Fruit fly (Drosophila melanogaster) whole organism, embryonic: ENCODE results near the gene CG7140.

Experiments
- Ada2b ChIP-seq: fragments of 200-800 bp; sonication (Bioruptor generic); IDR thresholded peaks from 2 replicates; pipeline ENCODE4 v1.3.6; 2022; ENCODE audit warnings: missing biosample characterization, missing genetic modification characterization
- CG10979 ChIP-seq: fragments of 200-800 bp; sonication (Bioruptor generic); optimal IDR thresholded peaks from 2 replicates; lab custom pipeline; 2018; ENCODE audit warnings: missing biosample characterization, mild to moderate bottlenecking, missing genetic modification characterization, moderate library complexity
- CG13287 ChIP-seq: fragments of 200-800 bp; sonication (Bioruptor generic); IDR thresholded peaks from 2 replicates; pipeline ENCODE4 v1.3.6; 2022; ENCODE audit warnings: missing biosample characterization, missing genetic modification characterization; ENCODE audit not compliant: partially characterized antibody
- CG13424 ChIP-seq: fragments of 200-800 bp; sonication (Bioruptor generic); optimal IDR thresholded peaks from 2 replicates; lab custom pipeline; 2019; ENCODE audit warnings: missing biosample characterization, mild to moderate bottlenecking, missing genetic modification characterization, moderate library complexity
- CG14050 ChIP-seq: fragments of 200-800 bp; sonication (Bioruptor generic); IDR thresholded peaks from 3 replicates; pipeline ENCODE4 v1.3.6; 2022; ENCODE audit warnings: missing biosample characterization, missing genetic modification characterization
- CG17328 ChIP-seq: fragments of 200-800 bp; sonication (Bioruptor generic); IDR thresholded peaks from 2 replicates; pipeline ENCODE4 v1.3.6; 2022; ENCODE audit warnings: missing biosample characterization, missing genetic modification characterization
- CG17612 ChIP-seq: fragments of 200-800 bp; sonication (Bioruptor generic); IDR thresholded peaks from 2 replicates; pipeline ENCODE4 v1.3.6; 2022; ENCODE audit warnings: missing biosample characterization, missing genetic modification characterization
- CG17912 ChIP-seq: fragments of 200-800 bp; sonication (Bioruptor generic); optimal IDR thresholded peaks from 2 replicates; lab custom pipeline; 2018; ENCODE audit warnings: missing biosample characterization, mild to moderate bottlenecking, missing genetic modification characterization
- CG18011 ChIP-seq: fragments of 200-800 bp; sonication (Bioruptor generic); optimal IDR thresholded peaks from 2 replicates; lab custom pipeline; 2017; ENCODE audit warnings: missing biosample characterization, missing genetic modification characterization, mild to moderate bottlenecking, moderate library complexity, missing genotype
- CG2116 ChIP-seq: fragments of 200-800 bp; sonication (Bioruptor generic); optimal IDR thresholded peaks from 3 replicates; lab custom pipeline; 2018; ENCODE audit warnings: missing biosample characterization, mild to moderate bottlenecking, missing genetic modification characterization
- CG2129 ChIP-seq: fragments of 200-800 bp; sonication (Bioruptor generic); IDR thresholded peaks from 2 replicates; pipeline ENCODE4 v1.3.6; 2022; ENCODE audit warnings: missing biosample characterization, missing genetic modification characterization; ENCODE audit not compliant: partially characterized antibody
- CG4360 ChIP-seq: fragments of 200-800 bp; sonication (Bioruptor generic); IDR thresholded peaks from 2 replicates; pipeline ENCODE4 v1.3.6; 2022; ENCODE audit warnings: missing biosample characterization, missing genetic modification characterization
- CG4404 ChIP-seq: fragments of 200-800 bp; sonication (Bioruptor generic); IDR thresholded peaks from 2 replicates; pipeline ENCODE4 v1.3.6; 2022; ENCODE audit warnings: missing biosample characterization, missing genetic modification characterization
- CG4854 ChIP-seq: fragments of 200-800 bp; sonication (Bioruptor generic); optimal IDR thresholded peaks from 2 replicates; lab custom pipeline; 2016; ENCODE audit warnings: missing biosample characterization, missing genetic modification characterization, inconsistent platforms
- CG6689 ChIP-seq: fragments of 200-800 bp; sonication (Bioruptor generic); IDR thresholded peaks from 2 replicates; pipeline ENCODE4 v1.3.6; 2022; ENCODE audit warnings: missing biosample characterization, missing genetic modification characterization
- CG7357 ChIP-seq: fragments of 200-800 bp; sonication (Bioruptor generic); IDR thresholded peaks from 3 replicates; pipeline ENCODE4 v1.3.6; 2022; ENCODE audit warnings: missing biosample characterization, missing genetic modification characterization
- CG7556 ChIP-seq: fragments of 200-800 bp; sonication (Bioruptor generic); optimal IDR thresholded peaks from 2 replicates; lab custom pipeline; 2017; ENCODE audit warnings: missing biosample characterization, mild to moderate bottlenecking, missing genetic modification characterization
- CG8765 ChIP-seq: fragments of 200-800 bp; sonication (Bioruptor generic); IDR thresholded peaks from 2 replicates; pipeline ENCODE4 v1.3.6; 2022; ENCODE audit warnings: missing biosample characterization, missing genetic modification characterization
- CG9797 ChIP-seq: fragments of 200-800 bp; sonication (Bioruptor generic); optimal IDR thresholded peaks from 3 replicates; lab custom pipeline; 2018; ENCODE audit warnings: missing biosample characterization, mild to moderate bottlenecking, missing genetic modification characterization
- CkIIα-i1 ChIP-seq: fragments of 200-800 bp; sonication (Bioruptor generic); IDR thresholded peaks from 2 replicates; pipeline ENCODE4 v1.3.6; 2022; ENCODE audit warnings: missing biosample characterization, missing genetic modification characterization
- Dip3 ChIP-seq: fragments of 200-800 bp; sonication (Bioruptor generic); optimal IDR thresholded peaks from 3 replicates; lab custom pipeline; 2016; ENCODE audit warnings: missing biosample characterization, missing genetic modification characterization
- Dll ChIP-seq: fragments of 200-800 bp; sonication (Bioruptor generic); IDR thresholded peaks from 4 replicates; pipeline ENCODE4 v1.3.6; 2022; ENCODE audit warnings: missing biosample characterization, missing genetic modification characterization; ENCODE audit not compliant: partially characterized antibody
- HLH3B ChIP-seq: fragments of 200-800 bp; sonication (Bioruptor generic); IDR thresholded peaks from 2 replicates; pipeline ENCODE4 v1.3.6; 2022; ENCODE audit warnings: missing biosample characterization, missing genetic modification characterization
- Lhr ChIP-seq: fragments of 200-800 bp; sonication (Bioruptor generic); optimal IDR thresholded peaks from 3 replicates; lab custom pipeline; 2017; ENCODE audit warnings: mild to moderate bottlenecking, missing biosample characterization, missing genetic modification reagents, missing genetic modification characterization
- Mad ChIP-seq: fragments of 200-800 bp; sonication (Bioruptor generic); optimal IDR thresholded peaks from 2 replicates; lab custom pipeline; 2016; ENCODE audit warnings: missing biosample characterization, missing genetic modification characterization
- Med ChIP-seq: fragments of 200-800 bp; sonication (Bioruptor generic); peaks from one replicate; lab custom pipeline; 2016; ENCODE audit warnings: missing biosample characterization, missing genetic modification characterization, mild to moderate bottlenecking, inconsistent platforms, moderate library complexity
- NK7.1 ChIP-seq: fragments of 200-800 bp; sonication (Bioruptor generic); optimal IDR thresholded peaks from 3 replicates; lab custom pipeline; 2016; ENCODE audit warnings: missing biosample characterization, missing genetic modification characterization
- Nf-YA ChIP-seq: fragments of 200-800 bp; sonication (Bioruptor generic); IDR thresholded peaks from 2 replicates; pipeline ENCODE4 v1.3.6; 2022; ENCODE audit warnings: missing biosample characterization, missing genetic modification characterization
- Ptx1 ChIP-seq: fragments of 200-800 bp; sonication (Bioruptor generic); IDR thresholded peaks from 2 replicates; pipeline ENCODE4 v1.3.6; 2022; ENCODE audit warnings: missing biosample characterization, missing genetic modification characterization
- Sry-β ChIP-seq: fragments of 200-800 bp; sonication (Bioruptor generic); optimal IDR thresholded peaks from 2 replicates; lab custom pipeline; 2018; ENCODE audit warnings: missing biosample characterization, mild to moderate bottlenecking, missing genetic modification characterization, moderate library complexity
- Xbp1 ChIP-seq: fragments of 200-800 bp; sonication (Bioruptor generic); optimal IDR thresholded peaks from 3 replicates; lab custom pipeline; 2016; ENCODE audit warnings: missing biosample characterization, mild to moderate bottlenecking, missing genetic modification characterization
- ash1 ChIP-seq: fragments of 200-800 bp; sonication (Bioruptor generic); optimal IDR thresholded peaks from 2 replicates; lab custom pipeline; 2018; ENCODE audit warnings: missing biosample characterization, mild to moderate bottlenecking, missing genetic modification characterization
- ato ChIP-seq: fragments of 200-800 bp; sonication (Bioruptor generic); IDR thresholded peaks from 2 replicates; pipeline ENCODE4 v1.3.6; 2022; ENCODE audit warnings: missing biosample characterization, missing genetic modification characterization; ENCODE audit not compliant: partially characterized antibody
- bab2 ChIP-seq: fragments of 200-800 bp; sonication (Bioruptor generic); optimal IDR thresholded peaks from 2 replicates; lab custom pipeline; 2016; ENCODE audit warnings: missing biosample characterization, missing genetic modification characterization
- br ChIP-seq: fragments of >200 bp; optimal IDR thresholded peaks from 2 replicates; lab custom pipeline; 2017
- chn ChIP-seq: fragments of 200-800 bp; sonication (Bioruptor generic); optimal IDR thresholded peaks from 2 replicates; lab custom pipeline; 2016; ENCODE audit warnings: missing biosample characterization, missing genetic modification characterization
- eve ChIP-seq, 2 experiments: fragments of >200 bp; optimal IDR thresholded peaks; 2 replicates each; lab custom pipeline; 2017; ENCODE audit warnings: missing biosample characterization in 2 of 2, missing genetic modification characterization in 2 of 2
- eyg ChIP-seq: fragments of 200-800 bp; sonication (Bioruptor generic); optimal IDR thresholded peaks from 3 replicates; lab custom pipeline; 2016; ENCODE audit warnings: missing biosample characterization, missing genetic modification characterization
- ftz-f1 ChIP-seq: fragments of 200-800 bp; sonication (Bioruptor generic); optimal IDR thresholded peaks from 2 replicates; lab custom pipeline; 2016; ENCODE audit warnings: missing biosample characterization, missing genetic modification characterization
- fu2 ChIP-seq: fragments of 200-800 bp; sonication (Bioruptor generic); optimal IDR thresholded peaks from 2 replicates; lab custom pipeline; 2016; ENCODE audit warnings: missing biosample characterization, missing genetic modification characterization
- gce ChIP-seq: fragments of 200-800 bp; sonication (Bioruptor generic); IDR thresholded peaks from 3 replicates; pipeline ENCODE4 v1.3.6; 2022; ENCODE audit warnings: missing biosample characterization, missing genetic modification characterization
- grn ChIP-seq: fragments of 200-800 bp; sonication (Bioruptor generic); optimal IDR thresholded peaks from 3 replicates; lab custom pipeline; 2017; ENCODE audit warnings: missing biosample characterization, missing genetic modification characterization
- knrl ChIP-seq: fragments of 200-800 bp; sonication (Bioruptor generic); IDR thresholded peaks from 3 replicates; pipeline ENCODE4 v1.3.6; 2022; ENCODE audit warnings: missing biosample characterization, missing genetic modification characterization; ENCODE audit not compliant: partially characterized antibody
- nau ChIP-seq: fragments of 200-800 bp; sonication (Bioruptor generic); optimal IDR thresholded peaks from 3 replicates; lab custom pipeline; 2017; ENCODE audit warnings: missing biosample characterization, mild to moderate bottlenecking, missing genetic modification characterization, missing genetic modification reagents
- onecut ChIP-seq: fragments of 200-800 bp; sonication (Bioruptor generic); IDR thresholded peaks from 2 replicates; pipeline ENCODE4 v1.3.6; 2022; ENCODE audit warnings: missing biosample characterization, missing genetic modification characterization
- org-1 ChIP-seq: fragments of 200-800 bp; sonication (Bioruptor generic); optimal IDR thresholded peaks from 2 replicates; lab custom pipeline; 2017; ENCODE audit warnings: missing biosample characterization, missing genetic modification characterization
- sima ChIP-seq: fragments of 200-800 bp; sonication (Bioruptor generic); optimal IDR thresholded peaks from 2 replicates; lab custom pipeline; 2016; ENCODE audit warnings: missing biosample characterization, missing genetic modification characterization
- slbo ChIP-seq: fragments of 200-800 bp; sonication (Bioruptor generic); IDR thresholded peaks from 2 replicates; pipeline ENCODE4 v1.3.6; 2022; ENCODE audit warnings: missing biosample characterization, missing genetic modification characterization
- sug ChIP-seq: fragments of 200-800 bp; optimal IDR thresholded peaks from 2 replicates; lab custom pipeline; 2019; ENCODE audit warnings: missing biosample characterization, mild to moderate bottlenecking, missing genetic modification characterization, moderate library complexity
- tx ChIP-seq: fragments of 200-800 bp; sonication (Bioruptor generic); optimal IDR thresholded peaks from 2 replicates; lab custom pipeline; 2016; ENCODE audit warnings: missing biosample characterization, missing genetic modification characterization
- yki ChIP-seq: fragments of >200 bp; optimal IDR thresholded peaks from 3 replicates; lab custom pipeline; 2018

The CG7140 gene

DNA sequence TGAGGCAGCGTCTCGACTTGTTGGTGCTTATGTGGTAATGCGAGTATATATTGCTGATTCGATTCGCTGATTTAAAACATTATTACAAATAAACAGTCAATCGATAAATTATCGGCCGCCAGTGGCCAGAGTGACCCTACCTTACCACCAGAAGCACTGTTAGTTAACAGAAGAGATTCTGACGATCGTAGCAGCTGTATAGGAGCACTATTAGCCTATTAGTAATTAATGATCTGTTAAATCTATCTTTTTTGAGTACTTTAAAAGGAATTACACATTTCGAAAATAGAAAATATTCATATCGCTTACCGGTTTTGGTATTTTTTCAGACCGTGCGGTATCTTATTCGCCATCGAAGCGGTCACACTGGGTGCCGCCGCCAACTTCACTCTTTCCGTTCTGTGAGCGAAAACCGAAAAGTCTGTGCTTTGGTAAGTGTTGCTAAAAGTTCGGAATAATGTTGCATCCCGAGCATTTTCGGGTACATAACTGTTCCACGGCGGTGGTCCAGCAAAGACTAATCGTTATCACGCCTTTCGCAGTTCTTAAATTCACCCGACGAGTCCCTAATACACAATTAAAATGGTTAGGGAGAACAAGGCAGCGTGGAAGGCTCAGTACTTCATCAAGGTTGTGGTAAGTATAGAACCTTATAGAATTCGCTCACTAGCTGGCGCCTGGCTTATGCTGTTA lies 47.7 kb upstream of the CG7140 start, which contains the start of the genes CG7130 and RpLP0 (continued):
- TF ChIP-seq ftz-f1 (peak; percentile 78), Dip3 (GFP tag; lab: Kevin White, UChicago) (peak; percentile 87), CG13424 (peak; percentile 80), Ada2b (GFP tag; lab: Robert Waterston, UW) (peak; percentile 52; the same call in 1 of the 2 replicates), Dll (GFP tag; lab: Robert Waterston, UW) (peak; percentile 71; the same call in 3 of the 4 replicates), Nf-YA (GFP tag; lab: Robert Waterston, UW) (peak; percentile 77), CG17328 (GFP tag; lab: Robert Waterston, UW) (peak; percentile 91), CG9797 (GFP tag; lab: Kevin White, UChicago) (peak; percentile 98), CG7556 (GFP tag; lab: Kevin White, UChicago) (peak; percentile 79), HLH3B (GFP tag; lab: Robert Waterston, UW) (peak; percentile 79), CG10979 (tag; lab: Kevin White, UChicago) (peak; percentile 82), CG2129 (GFP tag; lab: Robert Waterston, UW) (no peak; the same call in 1 of the 2 replicates), CG14050 (GFP tag; lab: Robert Waterston, UW) (peak; percentile 79), ash1 (peak; percentile 95), yki (no peak), eyg (GFP tag; lab: Kevin White, UChicago) (peak; percentile 95), CG4404 (GFP tag; lab: Robert Waterston, UW) (0 out of 2 replicates have a peak, but pooled peaks have one; percentile 26), onecut (GFP tag; lab: Robert Waterston, UW) (peak; percentile 93), CG17612 (peak; percentile 60), CkIIα-i1 (GFP tag; lab: Robert Waterston, UW) (no peak), CG4360 (GFP tag; lab: Robert Waterston, UW) (peak; percentile 41; the same call in 1 of the 2 replicates), CG7357 (GFP tag; lab: Robert Waterston, UW) (no peak), CG8765 (GFP tag; lab: Robert Waterston, UW) (peak; percentile 46; the same call in 1 of the 2 replicates), grn (GFP tag; lab: Kevin White, UChicago) (peak; percentile 87), Med (GFP tag; lab: Kevin White, UChicago) (peak; percentile 99), ato (GFP tag; lab: Robert Waterston, UW) (no peak), Ptx1 (GFP tag; lab: Robert Waterston, UW) (peak; percentile 82), gce (GFP tag; lab: Robert Waterston, UW) (peak; percentile 89), bab2 (GFP tag; lab: Kevin White, UChicago) (peak; percentile 83), chn (GFP tag; lab: Kevin White, UChicago) (peak; percentile 89), nau (GFP tag; lab: Kevin White, UChicago) (peak; percentile 97), knrl (peak; percentile 65), CG6689 (GFP tag; lab: Robert Waterston, UW) (peak; percentile 72), slbo (GFP tag; lab: Robert Waterston, UW) (peak; percentile 87), CG4854 (GFP tag; lab: Kevin White, UChicago) (peak; percentile 89), tx (GFP tag; lab: Kevin White, UChicago) (peak; percentile 80), Lhr (GFP tag; lab: Kevin White, UChicago) (peak; percentile 95), NK7.1 (GFP tag; lab: Kevin White, UChicago) (peak; percentile 94), br (lab: Kevin White, UChicago) (no peak), CG18011 (GFP tag; lab: Kevin White, UChicago) (peak; percentile 83), eve (GFP tag; optimal IDR thresholded peaks at IDR 0.05; lab: Kevin White, UChicago) (no peak), CG17912 (GFP tag; lab: Kevin White, UChicago) (peak; percentile 97), CG2116 (GFP tag; lab: Kevin White, UChicago) (peak; percentile 91), org-1 (GFP tag; lab: Kevin White, UChicago) (peak; percentile 91), Sry-β (GFP tag; lab: Kevin White, UChicago) (peak; percentile 63), fu2 (GFP tag; lab: Kevin White, UChicago) (peak; percentile 86), sima (GFP tag; lab: Kevin White, UChicago) (peak; percentile 87), Mad (GFP tag; lab: Kevin White, UChicago) (peak; percentile 94), CG13287 (GFP tag; lab: Robert Waterston, UW) (peak; percentile 64), Xbp1 (GFP tag; lab: Kevin White, UChicago) (peak; percentile 89), sug (tag; lab: Kevin White, UChicago) (peak; percentile 91)
